Worm (Caenorhabditis elegans): Measurements from ENCODE around the gene W06G6.11.

Gene W06G6.11

DNA sequence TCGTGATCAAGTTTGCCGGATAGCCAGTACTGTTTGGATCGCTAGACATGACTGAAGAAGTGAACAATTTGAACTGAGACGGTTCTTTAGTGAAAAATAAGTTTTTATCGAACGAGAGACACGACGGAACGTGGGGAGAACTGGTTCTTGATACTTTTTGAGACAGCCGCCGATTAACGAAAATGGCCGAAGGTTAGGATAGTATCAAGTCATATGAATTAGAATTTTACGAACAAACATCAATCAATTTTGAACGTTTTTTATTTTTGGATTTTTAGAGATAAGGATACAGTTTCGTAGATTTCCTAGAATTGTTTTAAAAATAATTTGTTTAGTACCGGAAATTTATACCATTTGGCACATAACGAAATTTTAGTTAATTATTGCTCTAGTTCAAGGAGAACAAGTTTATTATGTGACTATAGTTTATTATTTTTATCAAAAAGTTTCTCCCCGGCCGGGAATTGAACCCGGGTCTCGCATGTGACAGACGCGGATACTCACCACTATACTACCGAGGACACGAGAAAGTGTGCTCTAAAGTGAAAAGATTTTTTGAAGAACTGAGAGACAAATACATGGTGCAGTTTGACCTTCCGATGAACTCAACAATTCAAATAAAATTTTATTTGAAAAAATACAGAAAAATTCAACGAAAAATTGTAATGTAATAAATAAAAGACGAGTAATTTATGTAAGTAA is 632 bp downstream of the W06G6.11 start, which contains the start of gene W06G6.20 (continued):
- TF ChIP-seq ceh-100 (GFP tag; IDR thresholded peaks at IDR 0.05), result 0 out of 2 replicates have a peak, but pooled peaks have one; percentile 9
- TF ChIP-seq B0336.3 (GFP tag; IDR thresholded peaks at IDR 0.05), result no peak

DNA sequence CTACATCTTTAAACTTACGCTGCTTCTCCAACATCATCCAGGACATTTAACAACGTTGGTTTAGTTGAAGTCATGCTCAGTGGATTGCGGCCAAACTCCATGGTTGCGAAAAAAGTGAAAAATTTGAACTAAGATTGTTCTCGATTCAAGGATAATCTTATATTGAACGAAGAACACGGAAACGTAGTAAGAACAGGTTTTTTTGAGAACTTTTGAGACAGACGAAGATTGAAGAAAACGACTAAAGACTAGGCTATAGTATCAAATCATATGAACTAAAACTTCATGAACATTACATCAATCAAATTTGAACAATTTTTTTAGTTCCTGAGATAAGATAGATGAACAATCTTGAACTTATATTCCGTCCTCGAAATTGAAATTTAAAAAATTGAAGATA is 2.0 kb downstream of the W06G6.11 start, which contains the start of gene W06G6.10:
Gene W06G6.10, minus strand, starts transcription at position 101 of the 400 bp plus-strand sequence.
- TF ChIP-seq mxl-1 (tag; optimal IDR thresholded peaks at IDR 0.05), result no peak
- no peak for TF ChIP-seq B0019.2 (GFP tag; conservative IDR thresholded peaks at IDR 0.05)
- no peak for TF ChIP-seq mel-28 (tag; optimal IDR thresholded peaks at IDR 0.05; ENCODE audit: borderline replicate concordance)
- no peak for TF ChIP-seq aptf-3 (GFP tag; IDR thresholded peaks at IDR 0.05)
- TF ChIP-seq mcd-1 (GFP tag; IDR thresholded peaks at IDR 0.05), result no peak
- no peak for TF ChIP-seq chd-7 (tag; optimal IDR thresholded peaks at IDR 0.05)
- TF ChIP-seq rpc-1 (optimal IDR thresholded peaks at IDR 0.05), result no peak
- no peak for TF ChIP-seq rpc-1 (tag; optimal IDR thresholded peaks at IDR 0.05)
- TF ChIP-seq nhr-179 (tag; optimal IDR thresholded peaks at IDR 0.05), result no peak
- no peak for TF ChIP-seq egrh-3 (GFP tag; IDR thresholded peaks at IDR 0.05)
- no peak for TF ChIP-seq bed-2 (GFP tag; IDR thresholded peaks at IDR 0.05)

DNA sequence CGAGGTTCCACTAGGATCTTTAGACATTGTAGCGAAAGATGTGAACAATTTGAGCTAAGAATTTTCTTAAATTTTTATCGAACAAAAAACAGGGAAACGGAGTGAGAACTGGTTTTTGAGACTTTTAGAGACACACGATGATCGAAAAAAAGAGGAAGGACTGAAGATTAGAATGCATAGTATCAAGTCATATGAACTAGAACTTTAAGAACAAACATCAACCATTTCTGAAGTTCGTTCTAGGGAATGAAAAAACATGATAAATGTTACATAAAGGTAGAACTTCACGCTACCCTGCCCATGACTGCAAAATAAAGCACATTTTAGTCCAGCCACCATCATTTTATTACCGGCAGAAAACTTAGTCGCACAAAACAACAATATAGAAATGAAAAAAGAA is 2.7 kb downstream of the W06G6.11 start, which contains the start of gene W06G6.9:
Gene W06G6.9, minus strand, starts transcription at position 101 of the 400 bp plus-strand sequence.
- no peak for TF ChIP-seq nfya-2 (GFP tag; IDR thresholded peaks at IDR 0.05)
- no peak for TF ChIP-seq hmg-20 (GFP tag; IDR thresholded peaks at IDR 0.05)
- TF ChIP-seq F57C9.4 (tag; optimal IDR thresholded peaks at IDR 0.05), result no peak
- TF ChIP-seq B0261.1 (tag; optimal IDR thresholded peaks at IDR 0.05), result no peak
- no peak for TF ChIP-seq F10E7.11 (tag; optimal IDR thresholded peaks at IDR 0.05)
- TF ChIP-seq him-1 (tag; optimal IDR thresholded peaks at IDR 0.05), result no peak
- TF ChIP-seq ztf-26 (tag; optimal IDR thresholded peaks at IDR 0.05), result no peak
- TF ChIP-seq nhr-80 (tag; optimal IDR thresholded peaks at IDR 0.05), result no peak
- TF ChIP-seq lag-1 (GFP tag; IDR thresholded peaks at IDR 0.05), result no peak
- TF ChIP-seq egl-44 (GFP tag; IDR thresholded peaks at IDR 0.05), result no peak

DNA sequence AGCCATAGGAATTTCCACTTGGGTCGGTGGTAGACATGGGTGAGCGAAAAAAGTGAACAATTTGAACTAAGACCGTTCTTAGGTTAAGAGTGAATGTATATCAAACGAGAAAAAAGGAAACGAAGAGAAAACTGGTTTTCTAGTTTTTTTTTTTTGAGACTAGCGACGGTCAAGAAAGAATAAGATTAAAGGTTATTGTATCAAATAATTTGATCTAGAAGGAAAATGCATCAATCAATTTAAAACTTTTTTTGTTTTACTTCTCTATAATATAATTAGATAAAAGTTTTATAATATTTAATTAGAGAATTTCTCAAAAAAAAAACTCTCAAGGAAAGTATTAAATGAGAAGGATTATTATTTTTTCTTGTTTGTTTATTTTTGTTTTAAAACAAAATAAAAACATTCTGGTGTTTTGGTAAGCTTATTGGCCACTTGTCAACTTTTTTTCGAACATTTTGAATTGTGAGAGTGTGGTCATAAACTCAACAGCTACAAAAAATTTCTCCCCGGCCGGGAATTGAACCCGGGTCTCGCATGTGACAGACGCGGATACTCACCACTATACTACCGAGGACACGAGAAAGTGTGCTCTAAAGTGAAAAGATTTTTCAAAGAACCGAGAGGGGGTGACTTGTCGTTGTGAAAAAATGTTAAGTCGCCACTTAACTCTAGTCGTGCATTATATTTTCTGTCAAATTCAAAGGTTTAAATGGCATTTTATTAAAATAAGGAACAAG is 3.7 kb downstream of the W06G6.11 start, which contains the start of gene W06G6.17:
Gene W06G6.17, minus strand, starts transcription at position 51 of the 740 bp plus-strand sequence.
- TF ChIP-seq hrde-1 (tag; optimal IDR thresholded peaks at IDR 0.05; ENCODE audit: borderline replicate concordance) (no peak), unc-130 (GFP tag; optimal IDR thresholded peaks at IDR 0.05) (no peak), lin-26 (GFP tag; IDR thresholded peaks at IDR 0.05) (peak; percentile 62; the same call in 1 of the 2 replicates), nhr-90 (tag; optimal IDR thresholded peaks at IDR 0.05) (peak; percentile 48), nfyb-1 (GFP tag; IDR thresholded peaks at IDR 0.05) (peak; percentile 69; the same call in 1 of the 2 replicates), tbp1 (GFP tag; optimal IDR thresholded peaks at IDR 0.05) (peak; percentile 86), lir-1 (GFP tag; conservative IDR thresholded peaks at IDR 0.05) (no peak), gei-17 (GFP tag; optimal IDR thresholded peaks at IDR 0.05) (no peak), ztf-18 (tag; optimal IDR thresholded peaks at IDR 0.05) (peak; percentile 20), rpc-1 (optimal IDR thresholded peaks at IDR 0.05) (peak; percentile 63), rpc-1 (tag; optimal IDR thresholded peaks at IDR 0.05) (peak; percentile 78), xnd-1 (tag; optimal IDR thresholded peaks at IDR 0.05) (no peak), attf-6 (GFP tag; IDR thresholded peaks at IDR 0.05) (peak; percentile 72; the same call in 1 of the 2 replicates), snpc-1.1 (tag; optimal IDR thresholded peaks at IDR 0.05; ENCODE audit: insufficient read depth) (peak; percentile 56), B0261.1 (tag; optimal IDR thresholded peaks at IDR 0.05) (peak; percentile 64), ztf-25 (GFP tag; IDR thresholded peaks at IDR 0.05) (0 out of 2 replicates have a peak, but pooled peaks have one; percentile 20), hmg-1.2 (GFP tag; IDR thresholded peaks at IDR 0.05) (peak; percentile 33; the same call in 1 of the 2 replicates), D2030.7 (GFP tag; IDR thresholded peaks at IDR 0.05) (no peak), lsl-1 (GFP tag; optimal IDR thresholded peaks at IDR 0.05) (no peak), die-1 (tag; optimal IDR thresholded peaks at IDR 0.05) (peak; percentile 56), snpc-4 (GFP tag; optimal IDR thresholded peaks at IDR 0.05) (peak; percentile 15), snpc-4 (tag; optimal IDR thresholded peaks at IDR 0.05) (peak in 3 of 4 experiments; percentile 42 to 86 (median 79))
